Fruit fly (Drosophila melanogaster): ENCODE results near the gene PolE1.

DNA sequence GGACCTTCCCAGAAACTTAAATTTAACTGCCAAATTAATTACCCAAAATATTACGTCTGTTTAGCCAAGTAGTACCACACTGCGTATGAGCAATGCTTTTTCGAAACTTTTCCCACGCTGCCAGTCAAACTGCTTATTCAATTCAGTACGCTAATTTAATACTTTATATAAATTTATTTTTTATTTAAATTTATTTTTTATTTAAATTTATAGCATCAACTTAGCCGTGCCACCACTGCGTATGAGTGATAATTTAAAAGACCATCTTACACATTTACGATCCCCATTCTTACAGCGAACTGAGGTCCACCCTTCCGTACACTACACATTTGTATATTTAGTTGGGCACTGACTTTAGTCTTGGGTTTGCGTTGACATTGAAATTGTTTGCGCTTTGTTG is 12.4 kb upstream of the PolE1 start:
- TF ChIP-seq Lpt (GFP tag; optimal IDR thresholded peaks at IDR 0.05) (no peak), CG7368 (GFP tag; optimal IDR thresholded peaks at IDR 0.05) (peak; percentile 41)

Measured in whole organism, prepupa.